Fruit fly (Drosophila melanogaster) whole organism, prepupa: ENCODE measurements around the gene Vps16A.

Source experiments
- Blimp-1 ChIP-seq: fragments of 200-800 bp; sonication (Bioruptor generic); optimal IDR thresholded peaks from 3 replicates; lab custom pipeline; 2017; ENCODE audit warnings: missing biosample characterization, missing genetic modification characterization, mild to moderate bottlenecking, moderate library complexity, missing genetic modification reagents
- CG10631 ChIP-seq: fragments of 200-800 bp; sonication (Bioruptor generic); optimal IDR thresholded peaks from 2 replicates; lab custom pipeline; 2016; ENCODE audit warnings: missing biosample characterization, missing genetic modification characterization
- CG11762 ChIP-seq: fragments of 200-800 bp; sonication (Bioruptor generic); optimal IDR thresholded peaks from 3 replicates; lab custom pipeline; 2016; ENCODE audit warnings: missing biosample characterization, missing genetic modification characterization; ENCODE audit not compliant: insufficient read depth
- CG11902 ChIP-seq: fragments of 200-800 bp; sonication (Bioruptor generic); optimal IDR thresholded peaks from 3 replicates; lab custom pipeline; 2016; ENCODE audit warnings: missing biosample characterization, missing genetic modification characterization
- CG15336 ChIP-seq: fragments of 200-800 bp; sonication (Bioruptor generic); IDR thresholded peaks from 2 replicates; pipeline ENCODE4 v1.3.6; 2022; ENCODE audit warnings: missing biosample characterization, missing genetic modification characterization
- CG16779 ChIP-seq: fragments of 200-800 bp; sonication (Bioruptor generic); optimal IDR thresholded peaks from 3 replicates; lab custom pipeline; 2017; ENCODE audit warnings: missing biosample characterization, mild to moderate bottlenecking, missing genetic modification characterization
- CG3032 ChIP-seq: fragments of 200-800 bp; optimal IDR thresholded peaks from 2 replicates; lab custom pipeline; 2019; ENCODE audit warnings: missing biosample characterization, mild to moderate bottlenecking, missing genetic modification characterization, moderate library complexity
- CG32006 ChIP-seq: fragments of 200-800 bp; sonication (Bioruptor generic); optimal IDR thresholded peaks from 3 replicates; lab custom pipeline; 2017; ENCODE audit warnings: missing biosample characterization, mild to moderate bottlenecking, missing genetic modification characterization
- CG34406 ChIP-seq: fragments of 200-800 bp; sonication (Bioruptor generic); optimal IDR thresholded peaks from 3 replicates; lab custom pipeline; 2016; ENCODE audit warnings: missing biosample characterization, missing genetic modification characterization
- CG3919 ChIP-seq: fragments of 200-800 bp; sonication (Bioruptor generic); optimal IDR thresholded peaks from 3 replicates; lab custom pipeline; 2016; ENCODE audit warnings: missing biosample characterization, missing genetic modification characterization
- CG4318 ChIP-seq: fragments of 200-800 bp; sonication (Bioruptor generic); optimal IDR thresholded peaks from 3 replicates; lab custom pipeline; 2017; ENCODE audit warnings: missing biosample characterization, mild to moderate bottlenecking, missing genetic modification characterization
- CG6163 ChIP-seq: fragments of 200-800 bp; sonication (Bioruptor generic); IDR thresholded peaks from 3 replicates; pipeline ENCODE4 v1.3.6; 2022; ENCODE audit warnings: missing biosample characterization, missing genetic modification characterization
- CG6276 ChIP-seq: fragments of 200-800 bp; sonication (Bioruptor generic); optimal IDR thresholded peaks from 2 replicates; lab custom pipeline; 2017; ENCODE audit warnings: missing biosample characterization, mild to moderate bottlenecking, missing genetic modification characterization
- CG6854 ChIP-seq: fragments of 200-800 bp; sonication (Bioruptor generic); optimal IDR thresholded peaks from 2 replicates; lab custom pipeline; 2017; ENCODE audit warnings: missing biosample characterization, mild to moderate bottlenecking, missing genetic modification characterization
- CG7368 ChIP-seq: fragments of 200-800 bp; sonication (Bioruptor generic); optimal IDR thresholded peaks from 3 replicates; lab custom pipeline; 2016; ENCODE audit warnings: missing biosample characterization, missing genetic modification characterization
- CG8119 ChIP-seq: fragments of 200-800 bp; sonication (Bioruptor generic); IDR thresholded peaks from 3 replicates; pipeline ENCODE4 v1.3.6; 2022; ENCODE audit warnings: missing biosample characterization, missing genetic modification characterization
- CG8319 ChIP-seq: fragments of 200-800 bp; sonication (Bioruptor generic); optimal IDR thresholded peaks from 3 replicates; lab custom pipeline; 2016; ENCODE audit warnings: missing biosample characterization, missing genetic modification characterization
- CG8632 ChIP-seq: fragments of 200-800 bp; sonication (Bioruptor generic); optimal IDR thresholded peaks from 3 replicates; lab custom pipeline; 2016; ENCODE audit warnings: missing biosample characterization, missing genetic modification characterization
- CG9139 ChIP-seq: fragments of 200-800 bp; sonication (Bioruptor generic); optimal IDR thresholded peaks from 3 replicates; lab custom pipeline; 2017; ENCODE audit warnings: missing biosample characterization, mild to moderate bottlenecking, missing genetic modification characterization
- Eip78C ChIP-seq: fragments of 200-800 bp; sonication (Bioruptor generic); peaks from one replicate; lab custom pipeline; 2016; ENCODE audit warnings: missing biosample characterization, missing genetic modification characterization
- Eip93F ChIP-seq: fragments of 200-800 bp; sonication (Bioruptor generic); optimal IDR thresholded peaks from 2 replicates; lab custom pipeline; 2016; ENCODE audit warnings: missing biosample characterization, mild to moderate bottlenecking, missing genetic modification characterization
- Gug ChIP-seq: fragments of 200-800 bp; sonication (Bioruptor generic); IDR thresholded peaks from 2 replicates; pipeline ENCODE4 v1.3.6; 2022; ENCODE audit warnings: missing biosample characterization, missing genetic modification characterization
- Hr39 ChIP-seq: fragments of 200-800 bp; sonication (Bioruptor generic); optimal IDR thresholded peaks from 2 replicates; lab custom pipeline; 2016; ENCODE audit warnings: missing biosample characterization, missing genetic modification characterization
- Hr4 ChIP-seq: fragments of 200-800 bp; sonication (Bioruptor generic); optimal IDR thresholded peaks from 3 replicates; lab custom pipeline; 2016; ENCODE audit warnings: missing biosample characterization, missing genetic modification characterization
- Lpt ChIP-seq: fragments of 200-800 bp; sonication (Bioruptor generic); optimal IDR thresholded peaks from 3 replicates; lab custom pipeline; 2016; ENCODE audit warnings: missing biosample characterization, missing genetic modification characterization
- Met ChIP-seq: fragments of 200-800 bp; sonication (Bioruptor generic); optimal IDR thresholded peaks from 3 replicates; lab custom pipeline; 2016; ENCODE audit warnings: missing biosample characterization, missing genetic modification characterization
- OdsH ChIP-seq: fragments of 200-800 bp; sonication (Bioruptor generic); optimal IDR thresholded peaks from 3 replicates; lab custom pipeline; 2016; ENCODE audit warnings: missing biosample characterization, missing genetic modification characterization
- Smox ChIP-seq: fragments of 200-800 bp; sonication (Bioruptor generic); optimal IDR thresholded peaks from 3 replicates; lab custom pipeline; 2016; ENCODE audit warnings: missing biosample characterization, missing genetic modification characterization
- Sox102F ChIP-seq: fragments of 200-800 bp; sonication (Bioruptor generic); optimal IDR thresholded peaks from 2 replicates; lab custom pipeline; 2016; ENCODE audit warnings: missing biosample characterization, mild to moderate bottlenecking, missing genetic modification characterization
- Sox14 ChIP-seq: fragments of 200-800 bp; sonication (Bioruptor generic); optimal IDR thresholded peaks from 3 replicates; lab custom pipeline; 2016; ENCODE audit warnings: missing biosample characterization, missing genetic modification characterization
- Sox15 ChIP-seq: fragments of 200-800 bp; sonication (Bioruptor generic); optimal IDR thresholded peaks from 3 replicates; lab custom pipeline; 2016; ENCODE audit warnings: missing biosample characterization, missing genetic modification characterization
- achi ChIP-seq: fragments of 200-800 bp; sonication (Bioruptor generic); optimal IDR thresholded peaks from 3 replicates; lab custom pipeline; 2016; ENCODE audit warnings: missing biosample characterization, missing genetic modification characterization
- acj6 ChIP-seq: fragments of 200-800 bp; sonication (Bioruptor generic); optimal IDR thresholded peaks from 3 replicates; lab custom pipeline; 2016; ENCODE audit warnings: missing biosample characterization, missing genetic modification characterization
- cyc ChIP-seq: fragments of 200-800 bp; sonication (Bioruptor generic); optimal IDR thresholded peaks from 3 replicates; lab custom pipeline; 2016; ENCODE audit warnings: missing biosample characterization, missing genetic modification characterization
- dac ChIP-seq: fragments of 200-800 bp; sonication (Bioruptor generic); optimal IDR thresholded peaks from 2 replicates; lab custom pipeline; 2017; ENCODE audit warnings: missing biosample characterization, mild to moderate bottlenecking, missing genetic modification characterization
- eg ChIP-seq: fragments of 200-800 bp; sonication (Bioruptor generic); IDR thresholded peaks from 3 replicates; pipeline ENCODE4 v1.3.6; 2022; ENCODE audit warnings: missing biosample characterization, missing genetic modification characterization
- esn ChIP-seq: fragments of 200-800 bp; sonication (Bioruptor generic); optimal IDR thresholded peaks from 2 replicates; lab custom pipeline; 2016; ENCODE audit warnings: missing biosample characterization, mild to moderate bottlenecking, missing genetic modification characterization, moderate library complexity
- fd85E ChIP-seq: fragments of 200-800 bp; sonication (Bioruptor generic); optimal IDR thresholded peaks from 3 replicates; lab custom pipeline; 2016; ENCODE audit warnings: missing biosample characterization, missing genetic modification characterization
- fkh ChIP-seq: fragments of 200-800 bp; sonication (Bioruptor generic); optimal IDR thresholded peaks from 3 replicates; lab custom pipeline; 2017; ENCODE audit warnings: missing biosample characterization, mild to moderate bottlenecking, missing genetic modification characterization, moderate library complexity
- lz ChIP-seq: fragments of 200-800 bp; sonication (Bioruptor generic); optimal IDR thresholded peaks from 3 replicates; lab custom pipeline; 2016; ENCODE audit warnings: missing biosample characterization, missing genetic modification characterization
- net ChIP-seq: fragments of 200-800 bp; sonication (Bioruptor generic); optimal IDR thresholded peaks from 3 replicates; lab custom pipeline; 2016; ENCODE audit warnings: missing biosample characterization, missing genetic modification characterization
- pdm3 ChIP-seq: fragments of 200-800 bp; sonication (Bioruptor generic); optimal IDR thresholded peaks from 3 replicates; lab custom pipeline; 2016; ENCODE audit warnings: missing biosample characterization, missing genetic modification characterization
- spab ChIP-seq: fragments of 200-800 bp; sonication (Bioruptor generic); optimal IDR thresholded peaks from 2 replicates; lab custom pipeline; 2017; ENCODE audit warnings: missing biosample characterization, mild to moderate bottlenecking, missing genetic modification characterization, missing genetic modification reagents
- svp ChIP-seq: fragments of 200-800 bp; sonication (Bioruptor generic); peaks from one replicate; lab custom pipeline; 2016; ENCODE audit warnings: missing biosample characterization, missing genetic modification characterization
- topi ChIP-seq: fragments of 200-800 bp; sonication (Bioruptor generic); optimal IDR thresholded peaks from 3 replicates; lab custom pipeline; 2016; ENCODE audit warnings: missing biosample characterization, missing genetic modification characterization
- vri ChIP-seq: fragments of 200-800 bp; sonication (Bioruptor generic); optimal IDR thresholded peaks from 3 replicates; lab custom pipeline; 2016; ENCODE audit warnings: missing biosample characterization, mild to moderate bottlenecking, missing genetic modification characterization

The Vps16A gene

DNA sequence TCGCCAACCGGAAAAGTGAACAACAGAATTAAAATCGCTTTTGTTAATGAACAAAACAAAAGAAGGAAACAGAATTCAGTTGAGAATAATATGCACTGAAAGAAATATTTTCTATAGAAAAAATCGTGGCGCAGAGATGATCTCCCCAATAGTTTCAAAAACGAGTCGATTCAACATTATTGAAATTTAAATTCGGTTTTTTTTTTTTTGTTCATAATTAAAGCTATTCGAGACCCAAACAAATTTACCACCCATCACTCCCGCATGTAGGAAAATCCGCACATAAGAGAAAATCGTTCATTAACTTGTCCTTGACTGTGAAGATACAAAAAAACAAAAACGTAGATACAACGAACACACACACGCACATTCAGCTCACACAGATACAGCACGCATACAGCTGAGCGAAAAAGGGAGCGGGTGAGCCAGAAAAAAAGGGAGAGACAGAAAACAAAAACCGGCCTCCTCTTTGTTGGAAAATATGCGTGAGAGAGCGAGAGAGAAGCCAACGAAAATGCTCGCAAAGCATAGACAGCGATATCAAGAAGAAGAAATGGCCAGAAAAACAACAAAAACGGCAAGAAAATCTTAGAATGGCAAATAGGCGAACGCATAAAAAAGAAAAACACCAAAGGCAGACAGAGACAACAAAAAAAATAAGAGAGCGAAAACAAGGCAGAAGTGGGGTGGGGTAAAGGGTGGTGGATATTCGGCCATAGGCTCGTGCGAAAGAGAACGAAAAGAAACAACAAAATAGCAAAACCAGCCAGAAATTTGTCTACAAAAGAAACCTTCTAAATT lies 46.6 kb upstream of the Vps16A start (continued):
- peak; percentile 19 for TF ChIP-seq CG7368 (GFP tag; lab: Kevin White, UChicago)
- TF ChIP-seq spab (GFP tag; lab: Kevin White, UChicago), result peak; percentile 51
- peak; percentile 81 for TF ChIP-seq CG6276 (GFP tag; lab: Kevin White, UChicago)
- TF ChIP-seq Hr4 (GFP tag; lab: Kevin White, UChicago), result peak; percentile 3
- TF ChIP-seq Sox14, result peak; percentile 68
- TF ChIP-seq net, result peak; percentile 63
- TF ChIP-seq CG8632 (GFP tag; lab: Kevin White, UChicago), result peak; percentile 71
- TF ChIP-seq Eip93F (GFP tag; lab: Kevin White, UChicago), result peak; percentile 32
- peak; percentile 88 for TF ChIP-seq svp (GFP tag; lab: Kevin White, UChicago)
- TF ChIP-seq Gug (GFP tag; lab: Robert Waterston, UW), result 0 out of 2 replicates have a peak, but pooled peaks have one; percentile 26
- peak; percentile 44 for TF ChIP-seq CG3032 (tag; lab: Kevin White, UChicago)
- TF ChIP-seq CG6854 (GFP tag; lab: Kevin White, UChicago), result peak; percentile 29
- peak; percentile 78 for TF ChIP-seq lz (GFP tag; lab: Kevin White, UChicago)
- no peak for TF ChIP-seq vri (GFP tag; lab: Kevin White, UChicago)
- TF ChIP-seq CG16779 (tag; lab: Kevin White, UChicago), result peak; percentile 76
- peak; percentile 14 for TF ChIP-seq CG11762 (GFP tag; lab: Kevin White, UChicago)
- peak; percentile 82 for TF ChIP-seq topi (GFP tag; lab: Kevin White, UChicago)
- peak; percentile 44 for TF ChIP-seq CG8319 (GFP tag; lab: Kevin White, UChicago)
- peak; percentile 73 for TF ChIP-seq CG34406 (GFP tag; lab: Kevin White, UChicago)
- TF ChIP-seq CG6163 (GFP tag; lab: Robert Waterston, UW), result peak; percentile 84
- TF ChIP-seq CG10631, result peak; percentile 64
- TF ChIP-seq Eip78C (GFP tag; lab: Kevin White, UChicago), result peak; percentile 93
- peak; percentile 86 for TF ChIP-seq CG15336

DNA sequence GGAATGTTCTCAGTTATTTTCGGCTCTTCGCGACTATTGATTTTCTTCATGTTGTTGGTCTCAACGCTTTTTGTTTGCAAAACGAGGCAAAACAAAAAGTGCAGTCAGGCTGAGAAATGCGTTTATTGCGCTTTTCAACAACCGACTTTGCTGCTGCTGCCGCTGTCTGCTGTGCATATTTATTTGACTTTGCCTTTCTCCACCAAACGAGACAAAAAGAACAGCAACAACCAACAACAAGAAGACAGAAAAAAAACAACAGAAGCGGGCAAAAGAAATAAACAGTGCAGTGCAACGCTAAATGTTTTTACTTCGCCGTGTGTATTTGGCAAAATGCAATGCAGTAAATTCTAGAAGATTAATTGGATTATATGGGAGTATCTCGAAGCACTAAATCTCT lies 44.5 kb upstream of the Vps16A start:
- TF ChIP-seq eg (GFP tag; lab: Robert Waterston, UW) (peak; percentile 64; the same call in 2 of the 3 replicates), Sox14 (no peak), acj6 (GFP tag; lab: Kevin White, UChicago) (no peak), Blimp-1 (GFP tag; lab: Kevin White, UChicago) (no peak), spab (GFP tag; lab: Kevin White, UChicago) (no peak), CG7368 (GFP tag; lab: Kevin White, UChicago) (no peak), CG3919 (GFP tag; lab: Kevin White, UChicago) (no peak), CG8119 (no peak), CG4318 (GFP tag; lab: Kevin White, UChicago) (no peak), OdsH (no peak), Lpt (GFP tag; lab: Kevin White, UChicago) (no peak), CG6276 (GFP tag; lab: Kevin White, UChicago) (peak; percentile 70), fd85E (no peak), svp (GFP tag; lab: Kevin White, UChicago) (no peak), Sox15 (GFP tag; lab: Kevin White, UChicago) (no peak), CG3032 (tag; lab: Kevin White, UChicago) (no peak), CG34406 (GFP tag; lab: Kevin White, UChicago) (no peak), CG32006 (GFP tag; lab: Kevin White, UChicago) (no peak), achi (GFP tag; lab: Kevin White, UChicago) (no peak), CG11902 (GFP tag; lab: Kevin White, UChicago) (no peak), net (no peak), Smox (GFP tag; lab: Kevin White, UChicago) (no peak), vri (GFP tag; lab: Kevin White, UChicago) (no peak), cyc (GFP tag; lab: Kevin White, UChicago) (no peak), Eip78C (GFP tag; lab: Kevin White, UChicago) (peak; percentile 33), CG6163 (GFP tag; lab: Robert Waterston, UW) (peak; percentile 20; the same call in 1 of the 3 replicates), CG11762 (GFP tag; lab: Kevin White, UChicago) (no peak), Gug (GFP tag; lab: Robert Waterston, UW) (no peak), CG16779 (tag; lab: Kevin White, UChicago) (no peak), dac (GFP tag; lab: Kevin White, UChicago) (no peak), Eip93F (GFP tag; lab: Kevin White, UChicago) (no peak), CG9139 (GFP tag; lab: Kevin White, UChicago) (no peak), CG8319 (GFP tag; lab: Kevin White, UChicago) (no peak), lz (GFP tag; lab: Kevin White, UChicago) (no peak), Sox102F (no peak), Hr39 (no peak), esn (GFP tag; lab: Kevin White, UChicago) (no peak), pdm3 (GFP tag; lab: Kevin White, UChicago) (no peak), Met (no peak), fkh (GFP tag; lab: Kevin White, UChicago) (no peak), CG6854 (GFP tag; lab: Kevin White, UChicago) (peak; percentile 54)
